Worm (Caenorhabditis elegans): ENCODE results near the gene nas-38.

The nas-38 gene

DNA sequence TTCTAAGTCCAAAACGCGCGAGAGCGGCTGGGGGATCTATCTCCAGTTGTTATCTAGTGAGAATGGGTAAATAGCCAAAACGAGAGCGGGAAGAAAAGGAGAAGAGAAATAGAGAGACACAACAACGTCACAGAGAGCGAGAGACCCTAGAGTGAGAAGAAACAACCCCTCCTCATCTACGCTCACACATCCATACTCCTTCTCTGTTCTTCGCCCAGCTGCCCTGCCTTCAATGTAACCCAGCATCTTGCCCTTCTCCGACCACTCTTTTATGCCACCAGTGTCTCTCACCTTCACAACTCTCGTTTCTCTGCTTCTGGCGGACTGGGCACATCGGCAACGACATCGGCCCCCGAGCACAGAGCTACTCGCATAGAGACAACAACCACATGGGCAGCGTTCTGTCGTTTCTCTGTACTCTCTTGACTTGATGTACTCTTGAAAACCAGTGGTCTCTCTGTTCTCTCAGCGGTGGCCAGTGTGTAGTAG, 35.3 kb downstream of the nas-38 start (continued):
- TF ChIP-seq saeg-2 (GFP tag; IDR thresholded peaks at IDR 0.05) = no peak
- TF ChIP-seq set-16 (GFP tag; IDR thresholded peaks at IDR 0.05) = peak; percentile 77
- TF ChIP-seq mxl-3 (GFP tag; optimal IDR thresholded peaks at IDR 0.05) = peak; percentile 94
- TF ChIP-seq F10B5.3 (tag; optimal IDR thresholded peaks at IDR 0.05) = peak; percentile 38
- TF ChIP-seq nhr-111 (GFP tag; optimal IDR thresholded peaks at IDR 0.05) = no peak
- TF ChIP-seq daf-12 (tag; optimal IDR thresholded peaks at IDR 0.05) = no peak
- TF ChIP-seq fos-1 (tag; optimal IDR thresholded peaks at IDR 0.05) = no peak
- peak; percentile 21 for TF ChIP-seq spr-3 (GFP tag; optimal IDR thresholded peaks at IDR 0.05)
- TF ChIP-seq nhr-41 (GFP tag; IDR thresholded peaks at IDR 0.05) = no peak
- TF ChIP-seq dmd-8 (GFP tag; IDR thresholded peaks at IDR 0.05) = no peak
- TF ChIP-seq daf-8 (GFP tag; IDR thresholded peaks at IDR 0.05) = no peak
- TF ChIP-seq Y75B8A.6 (GFP tag; IDR thresholded peaks at IDR 0.05) = no peak
- peak; percentile 83 for TF ChIP-seq nhr-28 (tag; optimal IDR thresholded peaks at IDR 0.05)
- TF ChIP-seq gei-8 (GFP tag; optimal IDR thresholded peaks at IDR 0.05) = no peak
- TF ChIP-seq aha-1 (tag) = peak; percentile 99
- no peak for TF ChIP-seq unc-39 (tag; optimal IDR thresholded peaks at IDR 0.05)
- TF ChIP-seq jun-1 (tag; optimal IDR thresholded peaks at IDR 0.05) = peak; percentile 19
- peak; percentile 96 for TF ChIP-seq hmg-1.1 (GFP tag; IDR thresholded peaks at IDR 0.05)
- no peak for TF ChIP-seq lim-7 (GFP tag; IDR thresholded peaks at IDR 0.05)
- no peak for TF ChIP-seq tra-1 (GFP tag; IDR thresholded peaks at IDR 0.05)
- TF ChIP-seq Y105C5A.15 (GFP tag; IDR thresholded peaks at IDR 0.05) = no peak
- peak; percentile 60 for TF ChIP-seq spr-1 (tag; optimal IDR thresholded peaks at IDR 0.05)
- peak; percentile 12 for TF ChIP-seq dpl-1 (GFP tag; optimal IDR thresholded peaks at IDR 0.05)
- peak; percentile 52 for TF ChIP-seq T20F7.1 (GFP tag; optimal IDR thresholded peaks at IDR 0.05)
- peak; percentile 58 for TF ChIP-seq nhr-10 (tag; optimal IDR thresholded peaks at IDR 0.05)
- TF ChIP-seq lin-39 (tag; optimal IDR thresholded peaks at IDR 0.05) = no peak
- TF ChIP-seq F44E2.7 (GFP tag; IDR thresholded peaks at IDR 0.05) = no peak
- no peak for TF ChIP-seq ZK546.5 (tag; optimal IDR thresholded peaks at IDR 0.05)
- no peak for TF ChIP-seq zfp-3 (GFP tag; conservative IDR thresholded peaks at IDR 0.05)
- TF ChIP-seq pha-4 (GFP tag; IDR thresholded peaks at IDR 0.05) = peak; percentile 67; the same call in 1 of the 2 replicates
- TF ChIP-seq pha-4 (tag; optimal IDR thresholded peaks at IDR 0.05) = peak; percentile 47
- no peak for TF ChIP-seq ZK337.2 (GFP tag; IDR thresholded peaks at IDR 0.05)
- TF ChIP-seq tag-97 (GFP tag; IDR thresholded peaks at IDR 0.05) = no peak
- peak; percentile 66; the same call in 1 of the 2 replicates for TF ChIP-seq arid-1 (GFP tag; conservative IDR thresholded peaks at IDR 0.05)
- TF ChIP-seq ceh-32 (tag; optimal IDR thresholded peaks at IDR 0.05; ENCODE audit: poor library complexity) = peak; percentile 31
- TF ChIP-seq aly-2 (tag; optimal IDR thresholded peaks at IDR 0.05) = no peak
- TF ChIP-seq skn-1 (tag; optimal IDR thresholded peaks at IDR 0.05) = no peak
- TF ChIP-seq lin-15B (tag; optimal IDR thresholded peaks at IDR 0.05) = no peak
- TF ChIP-seq ceh-20 (GFP tag; IDR thresholded peaks at IDR 0.05) = 0 out of 2 replicates have a peak, but pooled peaks have one; percentile 40
- no peak for TF ChIP-seq zag-1 (tag; optimal IDR thresholded peaks at IDR 0.05)
- TF ChIP-seq unc-62 (GFP tag; optimal IDR thresholded peaks at IDR 0.05 in 1 of 2) = peak in 1 of 2 experiments; percentile 95
- TF ChIP-seq unc-62 (tag; optimal IDR thresholded peaks at IDR 0.05) = no peak
- peak; percentile 85 for TF ChIP-seq egl-43 (GFP tag; IDR thresholded peaks at IDR 0.05)
- TF ChIP-seq lin-13 (GFP tag; optimal IDR thresholded peaks at IDR 0.05) = peak; percentile 72
- no peak for TF ChIP-seq php-3 (GFP tag; IDR thresholded peaks at IDR 0.05)
- no peak for TF ChIP-seq sdz-12 (GFP tag; optimal IDR thresholded peaks at IDR 0.05)
- no peak for TF ChIP-seq R02D3.7 (tag; optimal IDR thresholded peaks at IDR 0.05)
- TF ChIP-seq dve-1 (tag; optimal IDR thresholded peaks at IDR 0.05; ENCODE audit: insufficient read depth) = peak; percentile 94
- no peak for TF ChIP-seq Y5F2A.4 (GFP tag; optimal IDR thresholded peaks at IDR 0.05)
- TF ChIP-seq ama-1 (optimal IDR thresholded peaks at IDR 0.05) = no peak
- TF ChIP-seq ztf-11 (tag; optimal IDR thresholded peaks at IDR 0.05) = no peak
- TF ChIP-seq snpc-1.2 (GFP tag; IDR thresholded peaks at IDR 0.05) = no peak
- peak; percentile 35 for TF ChIP-seq pqm-1 (tag; optimal IDR thresholded peaks at IDR 0.05)

Measured in whole organism, L4 larva.